Worm (Caenorhabditis elegans) whole organism, young adult: ENCODE measurements around the gene thn-1.

ENCODE experiments used
- B0019.2 ChIP-seq: fragments of 200-800 bp; sonication (Bioruptor generic); conservative IDR thresholded peaks from 2 replicates; pipeline ENCODE4 v1.3.6; 2022; ENCODE audit warnings: missing genetic modification reagents, missing genetic modification characterization, missing compliant biosample characterization
- F22D6.2 ChIP-seq: sonication (generic microtip); optimal IDR thresholded peaks from 2 replicates; lab custom pipeline; 2016; ENCODE audit warnings: mild to moderate bottlenecking, missing genetic modification characterization, missing compliant biosample characterization
- F23B12.7 ChIP-seq: sonication (generic microtip); optimal IDR thresholded peaks from 2 replicates; lab custom pipeline; 2017; ENCODE audit warnings: missing genetic modification characterization, mild to moderate bottlenecking, missing compliant biosample characterization, antibody characterized with exemption, moderate library complexity; ENCODE audit not compliant: insufficient read depth
- F33H1.4 ChIP-seq: fragments of 200-800 bp; sonication (Bioruptor generic); IDR thresholded peaks from 2 replicates; pipeline ENCODE4 v1.3.6; 2022; ENCODE audit warnings: missing genetic modification reagents, missing genetic modification characterization, missing compliant biosample characterization
- F37B4.10 ChIP-seq: fragments of 200-800 bp; sonication (Bioruptor generic); IDR thresholded peaks from 2 replicates; pipeline ENCODE4 v1.3.6; 2022; ENCODE audit warnings: missing genetic modification characterization, missing compliant biosample characterization
- F39B2.1 ChIP-seq: fragments of 200-800 bp; sonication (Bioruptor generic); IDR thresholded peaks from 2 replicates; pipeline ENCODE4 v1.3.6; 2022; ENCODE audit warnings: missing genetic modification reagents, missing genetic modification characterization, missing compliant biosample characterization
- F52B5.7 ChIP-seq: sonication (generic microtip); optimal IDR thresholded peaks from 2 replicates; lab custom pipeline; 2016; ENCODE audit warnings: mild to moderate bottlenecking, missing genetic modification characterization, missing compliant biosample characterization
- F57A8.1 ChIP-seq: fragments of 200-800 bp; sonication (Bioruptor generic); optimal IDR thresholded peaks from 2 replicates; lab custom pipeline; 2018; ENCODE audit warnings: mild to moderate bottlenecking, missing genetic modification characterization, moderate library complexity, missing compliant biosample characterization
- T07F8.4 ChIP-seq: sonication (generic microtip); optimal IDR thresholded peaks from 2 replicates; lab custom pipeline; 2016; ENCODE audit warnings: mild to moderate bottlenecking, missing genetic modification characterization, moderate library complexity, missing compliant biosample characterization
- T26A5.8 ChIP-seq: sonication (generic microtip); optimal IDR thresholded peaks from 2 replicates; lab custom pipeline; 2016; ENCODE audit warnings: missing genetic modification characterization, missing compliant biosample characterization
- Y53F4B.3 ChIP-seq: fragments of 200-800 bp; sonication (Bioruptor generic); IDR thresholded peaks from 2 replicates; pipeline ENCODE4 v1.3.6; 2022; ENCODE audit warnings: missing genetic modification reagents, missing genetic modification characterization, missing compliant biosample characterization
- Y53G8AR.9 ChIP-seq: fragments of 200-800 bp; sonication (Bioruptor generic); conservative IDR thresholded peaks from 2 replicates; pipeline ENCODE4 v1.3.6; 2022; ENCODE audit warnings: missing genetic modification reagents, missing genetic modification characterization, missing compliant biosample characterization
- Y56A3A.18 ChIP-seq: fragments of 200-800 bp; sonication (Bioruptor generic); IDR thresholded peaks from 2 replicates; pipeline ENCODE4 v1.3.6; 2022; ENCODE audit warnings: missing genetic modification reagents, missing genetic modification characterization, missing compliant biosample characterization
- Y79H2A.3 ChIP-seq: fragments of 200-800 bp; sonication (Bioruptor generic); conservative IDR thresholded peaks from 2 replicates; pipeline ENCODE4 v1.3.6; 2022; ENCODE audit warnings: missing genetic modification reagents, missing genetic modification characterization, missing compliant biosample characterization
- attf-3 ChIP-seq: fragments of 200-800 bp; sonication (Bioruptor generic); conservative IDR thresholded peaks from 2 replicates; pipeline ENCODE4 v1.3.6; 2022; ENCODE audit warnings: missing genetic modification reagents, missing genetic modification characterization, missing compliant biosample characterization
- attf-6 ChIP-seq: fragments of 200-800 bp; sonication (Bioruptor generic); IDR thresholded peaks from 2 replicates; pipeline ENCODE4 v1.3.6; 2022; ENCODE audit warnings: missing genetic modification reagents, missing genetic modification characterization, missing compliant biosample characterization
- bed-2 ChIP-seq: fragments of 200-800 bp; sonication (Bioruptor generic); IDR thresholded peaks from 2 replicates; pipeline ENCODE4 v1.3.6; 2022; ENCODE audit warnings: missing genetic modification reagents, missing genetic modification characterization, missing compliant biosample characterization
- cebp-1 ChIP-seq, 2 experiments: fragments of 200-800 bp in 1 of 2; sonication (Bioruptor generic) in 1 of 2; sonication (generic microtip) in 1 of 2; IDR thresholded peaks in 1 of 2; optimal IDR thresholded peaks in 1 of 2; 2 replicates each; pipeline versions ENCODE4 v1.3.6 to Lab custom; 2017 to 2022; ENCODE audit warnings: missing compliant biosample characterization in 2 of 2, missing genetic modification characterization in 2 of 2, mild to moderate bottlenecking in 1 of 2, missing genetic modification reagents in 1 of 2, moderate library complexity in 1 of 2
- ceh-27 ChIP-seq: fragments of 200-800 bp; sonication (Bioruptor generic); optimal IDR thresholded peaks from 2 replicates; lab custom pipeline; 2018; ENCODE audit warnings: mild to moderate bottlenecking, missing genetic modification characterization, moderate library complexity, missing compliant biosample characterization
- ceh-79 ChIP-seq: sonication (generic microtip); optimal IDR thresholded peaks from 2 replicates; lab custom pipeline; 2017; ENCODE audit warnings: mild to moderate bottlenecking, missing genetic modification characterization, missing compliant biosample characterization
- die-1 ChIP-seq: sonication (generic microtip); optimal IDR thresholded peaks from 2 replicates; lab custom pipeline; 2016; ENCODE audit warnings: missing genotype, mild to moderate bottlenecking, missing genetic modification characterization, missing compliant biosample characterization
- dpff-1 ChIP-seq: sonication (generic microtip); optimal IDR thresholded peaks from 2 replicates; lab custom pipeline; 2017; ENCODE audit warnings: mild to moderate bottlenecking, missing genetic modification characterization, missing compliant biosample characterization
- efl-1 ChIP-seq: fragments of 150-350 bp; optimal IDR thresholded peaks from 2 replicates; lab custom pipeline; 2014; ENCODE audit warnings: missing biosample characterization, missing genetic modification reagents, missing genetic modification characterization
- egl-18 ChIP-seq: fragments of 200-800 bp; sonication (Bioruptor generic); IDR thresholded peaks from 2 replicates; pipeline ENCODE4 v1.3.6; 2022; ENCODE audit warnings: missing genetic modification reagents, missing genetic modification characterization, missing compliant biosample characterization
- egl-44 ChIP-seq: fragments of 200-800 bp; sonication (Bioruptor generic); IDR thresholded peaks from 2 replicates; pipeline ENCODE4 v1.3.6; 2022; ENCODE audit warnings: missing genetic modification reagents, missing genetic modification characterization, missing compliant biosample characterization
- gei-17 ChIP-seq: fragments of 200-800 bp; sonication (Bioruptor generic); optimal IDR thresholded peaks from 2 replicates; lab custom pipeline; 2018; ENCODE audit warnings: mild to moderate bottlenecking, missing genetic modification characterization, missing compliant biosample characterization
- let-607 ChIP-seq, 2 experiments: fragments of 200-800 bp in 1 of 2; sonication (Bioruptor generic) in 1 of 2; sonication (generic microtip) in 1 of 2; optimal IDR thresholded peaks; 2 replicates each; lab custom pipeline; 2016 to 2018; ENCODE audit warnings: mild to moderate bottlenecking in 2 of 2, missing compliant biosample characterization in 2 of 2, missing genetic modification characterization in 2 of 2, moderate library complexity in 2 of 2, missing genotype in 1 of 2
- lin-54 ChIP-seq: fragments of 200-800 bp; sonication (Bioruptor generic); optimal IDR thresholded peaks from 2 replicates; lab custom pipeline; 2018; ENCODE audit warnings: mild to moderate bottlenecking, missing genetic modification characterization, missing compliant biosample characterization
- lsl-1 ChIP-seq: fragments of 200-800 bp; sonication (Bioruptor generic); optimal IDR thresholded peaks from 2 replicates; lab custom pipeline; 2018; ENCODE audit warnings: mild to moderate bottlenecking, missing genetic modification characterization, moderate library complexity, missing compliant biosample characterization
- madf-8 ChIP-seq: fragments of 200-800 bp; sonication (Bioruptor generic); conservative IDR thresholded peaks from 2 replicates; pipeline ENCODE4 v1.3.6; 2022; ENCODE audit warnings: missing genetic modification reagents, missing genetic modification characterization, missing compliant biosample characterization
- mel-28 ChIP-seq: sonication (generic microtip); optimal IDR thresholded peaks from 2 replicates; lab custom pipeline; 2016; ENCODE audit warnings: borderline replicate concordance, mild to moderate bottlenecking, missing genetic modification characterization, missing compliant biosample characterization
- nfyb-1 ChIP-seq: fragments of 200-800 bp; sonication (Bioruptor generic); IDR thresholded peaks from 2 replicates; pipeline ENCODE4 v1.3.6; 2022; ENCODE audit warnings: missing genetic modification reagents, missing genetic modification characterization, missing compliant biosample characterization
- nhr-179 ChIP-seq: sonication (generic microtip); optimal IDR thresholded peaks from 2 replicates; lab custom pipeline; 2016; ENCODE audit warnings: mild to moderate bottlenecking, missing genetic modification characterization, missing compliant biosample characterization
- nhr-27 ChIP-seq: fragments of 200-800 bp; sonication (Bioruptor generic); optimal IDR thresholded peaks from 2 replicates; lab custom pipeline; 2018; ENCODE audit warnings: mild to moderate bottlenecking, missing genetic modification characterization, moderate library complexity, missing compliant biosample characterization
- pbrm-1 ChIP-seq: fragments of 200-800 bp; sonication (Bioruptor generic); IDR thresholded peaks from 2 replicates; pipeline ENCODE4 v1.3.6; 2022; ENCODE audit warnings: missing genetic modification reagents, missing genetic modification characterization, missing compliant biosample characterization
- rec-8 ChIP-seq, 2 experiments: sonication (generic microtip); optimal IDR thresholded peaks; 2 replicates each; lab custom pipeline; 2016; ENCODE audit warnings: mild to moderate bottlenecking in 2 of 2, missing genetic modification characterization in 2 of 2, missing genetic modification reagents in 2 of 2, missing genotype in 2 of 2, missing biosample characterization in 1 of 2, missing compliant biosample characterization in 1 of 2, moderate library complexity in 1 of 2
- repo-1 ChIP-seq: sonication (generic microtip); optimal IDR thresholded peaks from 2 replicates; lab custom pipeline; 2017; ENCODE audit warnings: mild to moderate bottlenecking, missing genetic modification characterization, missing compliant biosample characterization
- rpc-1 ChIP-seq, 2 experiments: fragments of 150-350 bp in 1 of 2; sonication (generic microtip) in 1 of 2; optimal IDR thresholded peaks; 2 replicates each; lab custom pipeline; 2014 to 2018; ENCODE audit warnings: missing biosample characterization in 1 of 2, missing genetic modification characterization in 1 of 2, missing genetic modification reagents in 1 of 2, missing genotype in 1 of 2
- sdz-38 ChIP-seq: sonication (generic microtip); optimal IDR thresholded peaks from 2 replicates; lab custom pipeline; 2016; ENCODE audit warnings: missing genotype, missing genetic modification characterization, missing compliant biosample characterization
- sptf-2 ChIP-seq: fragments of 200-800 bp; sonication (Bioruptor generic); optimal IDR thresholded peaks from 2 replicates; lab custom pipeline; 2018; ENCODE audit warnings: mild to moderate bottlenecking, missing genetic modification characterization, missing compliant biosample characterization
- tbx-9 ChIP-seq: sonication (generic microtip); optimal IDR thresholded peaks from 2 replicates; lab custom pipeline; 2016; ENCODE audit warnings: borderline replicate concordance, missing genetic modification characterization, inconsistent platforms, missing compliant biosample characterization
- unc-62 ChIP-seq: fragments of 150-350 bp; optimal IDR thresholded peaks from 2 replicates; lab custom pipeline; 2014; ENCODE audit warnings: missing biosample characterization, missing genetic modification reagents, missing genetic modification characterization
- zfh-2 ChIP-seq: fragments of 200-800 bp; sonication (Bioruptor generic); conservative IDR thresholded peaks from 2 replicates; pipeline ENCODE4 v1.3.6; 2022; ENCODE audit warnings: missing genetic modification reagents, missing genetic modification characterization, missing compliant biosample characterization
- zim-3 ChIP-seq: sonication (generic microtip); optimal IDR thresholded peaks from 2 replicates; lab custom pipeline; 2017; ENCODE audit warnings: mild to moderate bottlenecking, missing genetic modification characterization, moderate library complexity, missing compliant biosample characterization
- ztf-18 ChIP-seq: sonication (generic microtip); optimal IDR thresholded peaks from 2 replicates; lab custom pipeline; 2016; ENCODE audit warnings: missing genotype, mild to moderate bottlenecking, missing genetic modification characterization, missing compliant biosample characterization
- ztf-26 ChIP-seq: sonication (generic microtip); optimal IDR thresholded peaks from 2 replicates; lab custom pipeline; 2017; ENCODE audit warnings: missing genetic modification characterization, missing compliant biosample characterization
- ztf-6 ChIP-seq: fragments of 200-800 bp; sonication (Bioruptor generic); IDR thresholded peaks from 2 replicates; pipeline ENCODE4 v1.3.6; 2022; ENCODE audit warnings: missing genetic modification reagents, missing genetic modification characterization, missing compliant biosample characterization

thn-1 gene

ce11 chrIV:12379784-12380183 is at the start of gene thn-1:
Gene thn-1 (plus strand): TSS chrIV:12380084.
- TF ChIP-seq tbx-9 (no peak), zim-3 (tag; lab: Kevin White, UChicago) (no peak), zfh-2 (GFP tag; lab: Robert Waterston, UW) (no peak), ceh-79 (tag; lab: Kevin White, UChicago) (no peak), F57A8.1 (GFP tag; lab: Kevin White, UChicago) (no peak), mel-28 (tag; lab: Kevin White, UChicago) (no peak), madf-8 (GFP tag; lab: Robert Waterston, UW) (no peak), ztf-6 (GFP tag; lab: Robert Waterston, UW) (no peak), bed-2 (no peak), F22D6.2 (tag; lab: Kevin White, UChicago) (no peak), nfyb-1 (no peak), sptf-2 (GFP tag; lab: Kevin White, UChicago) (no peak), rec-8 (tag; optimal IDR thresholded peaks at IDR 0.05; lab: Kevin White, UChicago) (no peak), F37B4.10 (GFP tag; lab: Robert Waterston, UW) (no peak), Y56A3A.18 (GFP tag; lab: Robert Waterston, UW) (no peak), F39B2.1 (GFP tag; lab: Robert Waterston, UW) (no peak), F33H1.4 (no peak), pbrm-1 (GFP tag; lab: Robert Waterston, UW) (no peak), F23B12.7 (no peak), ztf-26 (tag; lab: Kevin White, UChicago) (no peak)

DNA sequence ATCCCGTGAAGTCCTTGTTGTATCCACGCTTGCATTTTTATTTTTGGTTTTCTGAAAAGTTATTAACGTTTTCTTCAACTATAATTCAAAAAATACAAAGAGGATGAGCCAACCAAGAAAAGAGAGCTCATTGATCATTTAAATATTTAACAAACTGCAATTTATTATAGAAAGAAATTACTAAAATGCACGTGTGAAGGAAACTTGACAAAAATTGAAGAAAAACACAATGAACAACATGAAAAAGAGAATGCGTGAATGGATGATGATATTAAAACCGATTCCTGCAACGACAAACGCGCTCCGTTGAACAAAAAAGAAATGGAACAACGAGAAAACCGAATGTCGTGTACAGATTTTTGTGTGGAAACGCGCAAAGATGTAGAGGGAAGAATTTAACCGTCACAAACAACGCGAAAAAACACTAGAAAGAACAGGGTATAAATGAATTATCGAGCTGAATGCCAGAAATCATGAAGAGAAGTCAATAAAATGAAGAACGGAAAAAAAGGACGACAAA is 49.0 kb upstream of the thn-1 start, which contains the start of gene ufd-1:
Gene ufd-1 (minus strand): TSS at position 51 of the 520 bp plus-strand sequence.
- TF ChIP-seq let-607 (tag; optimal IDR thresholded peaks at IDR 0.05; lab: Kevin White, UChicago) (no peak), lin-54 (GFP tag; lab: Kevin White, UChicago) (peak; percentile 2), unc-62 (GFP tag; lab: Kevin White, UChicago) (no peak), die-1 (tag; lab: Kevin White, UChicago) (no peak), F22D6.2 (tag; lab: Kevin White, UChicago) (no peak), cebp-1 (GFP tag; IDR thresholded peaks at IDR 0.05; lab: Robert Waterston, UW) (no peak), cebp-1 (tag; optimal IDR thresholded peaks at IDR 0.05; lab: Kevin White, UChicago) (peak; percentile 24), F52B5.7 (tag; lab: Kevin White, UChicago) (no peak), Y53G8AR.9 (GFP tag; lab: Robert Waterston, UW) (no peak), Y79H2A.3 (GFP tag; lab: Robert Waterston, UW) (0 out of 2 replicates have a peak, but pooled peaks have one; percentile 19), efl-1 (GFP tag; lab: Kevin White, UChicago) (no peak), F33H1.4 (no peak), gei-17 (GFP tag; lab: Kevin White, UChicago) (no peak), ztf-18 (tag; lab: Kevin White, UChicago) (no peak), egl-44 (no peak), attf-6 (GFP tag; lab: Robert Waterston, UW) (no peak), madf-8 (GFP tag; lab: Robert Waterston, UW) (no peak), nhr-179 (tag; lab: Kevin White, UChicago) (no peak), T26A5.8 (no peak), ceh-27 (GFP tag; lab: Kevin White, UChicago) (no peak), attf-3 (GFP tag; lab: Robert Waterston, UW) (no peak), nhr-27 (no peak), egl-18 (no peak), B0019.2 (GFP tag; lab: Robert Waterston, UW) (no peak; the same call in 1 of the 2 replicates), T07F8.4 (no peak), sdz-38 (tag; lab: Kevin White, UChicago) (no peak), dpff-1 (no peak), Y53F4B.3 (GFP tag; lab: Robert Waterston, UW) (no peak), lsl-1 (peak; percentile 7), rpc-1 (optimal IDR thresholded peaks at IDR 0.05; lab: Kevin White, UChicago) (no peak), rpc-1 (tag; optimal IDR thresholded peaks at IDR 0.05; lab: Kevin White, UChicago) (no peak), repo-1 (tag; lab: Kevin White, UChicago) (no peak)
